Worm (Caenorhabditis elegans): ENCODE results near the gene cul-2.

ce11 chrIII:13724018-13724892, 37.2 kb downstream of the cul-2 start:
- TF ChIP-seq T22C8.4 (GFP tag; IDR thresholded peaks at IDR 0.05), result no peak
- TF ChIP-seq cog-1 (tag; optimal IDR thresholded peaks at IDR 0.05), result no peak
- no peak for TF ChIP-seq ztf-23 (GFP tag; IDR thresholded peaks at IDR 0.05)
- TF ChIP-seq tab-1 (GFP tag; IDR thresholded peaks at IDR 0.05), result no peak
- no peak for TF ChIP-seq flt-1 (GFP tag; IDR thresholded peaks at IDR 0.05)
- TF ChIP-seq ztf-29 (GFP tag; IDR thresholded peaks at IDR 0.05), result no peak
- TF ChIP-seq klf-2 (GFP tag; conservative IDR thresholded peaks at IDR 0.05), result no peak
- TF ChIP-seq med-1 (GFP tag; optimal IDR thresholded peaks at IDR 0.05; ENCODE audit: insufficient read depth), result no peak
- no peak for TF ChIP-seq ref-1 (GFP tag; conservative IDR thresholded peaks at IDR 0.05)
